Fruit fly (Drosophila melanogaster) whole organism, embryonic: ENCODE results near the gene APC4.

Experiments
- CG10959 ChIP-seq: fragments of 200-800 bp; sonication (Bioruptor generic); IDR thresholded peaks from 2 replicates; pipeline ENCODE4 v1.3.6; 2022; ENCODE audit warnings: missing biosample characterization, missing genetic modification characterization
- CG11504 ChIP-seq: fragments of 200-800 bp; sonication (Bioruptor generic); optimal IDR thresholded peaks from 3 replicates; lab custom pipeline; 2019; ENCODE audit warnings: missing biosample characterization, mild to moderate bottlenecking, missing genetic modification characterization, moderate library complexity
- CG12299 ChIP-seq: fragments of 200-800 bp; sonication (Bioruptor generic); optimal IDR thresholded peaks from 2 replicates; lab custom pipeline; 2018; ENCODE audit warnings: missing biosample characterization, mild to moderate bottlenecking, missing genetic modification characterization
- CG13624 ChIP-seq: fragments of 200-800 bp; sonication (Bioruptor generic); optimal IDR thresholded peaks from 2 replicates; lab custom pipeline; 2016; ENCODE audit warnings: missing biosample characterization, missing genetic modification characterization
- CG13894 ChIP-seq: fragments of 200-800 bp; sonication (Bioruptor generic); optimal IDR thresholded peaks from 3 replicates; lab custom pipeline; 2018; ENCODE audit warnings: missing biosample characterization, mild to moderate bottlenecking, missing genetic modification characterization, moderate library complexity
- CG14014 ChIP-seq: fragments of 200-800 bp; sonication (Bioruptor generic); IDR thresholded peaks from 2 replicates; pipeline ENCODE4 v1.3.6; 2022; ENCODE audit warnings: missing biosample characterization, missing genetic modification characterization
- CG1603 ChIP-seq: fragments of 200-800 bp; sonication (Bioruptor generic); optimal IDR thresholded peaks from 2 replicates; lab custom pipeline; 2019; ENCODE audit warnings: missing biosample characterization, mild to moderate bottlenecking, missing genetic modification characterization, moderate library complexity
- CG1832 ChIP-seq: fragments of 200-800 bp; sonication (Bioruptor generic); optimal IDR thresholded peaks from 2 replicates; lab custom pipeline; 2017; ENCODE audit warnings: missing biosample characterization, mild to moderate bottlenecking, missing genetic modification characterization, inconsistent platforms
- CG18476 ChIP-seq: fragments of 200-800 bp; sonication (Bioruptor generic); optimal IDR thresholded peaks from 2 replicates; lab custom pipeline; 2016; ENCODE audit warnings: missing biosample characterization, mild to moderate bottlenecking, missing genetic modification characterization
- CG34422 ChIP-seq: fragments of 200-800 bp; sonication (Bioruptor generic); IDR thresholded peaks from 3 replicates; pipeline ENCODE4 v1.3.6; 2022; ENCODE audit warnings: missing biosample characterization, missing genetic modification characterization
- CG6254 ChIP-seq: fragments of 200-800 bp; sonication (Bioruptor generic); optimal IDR thresholded peaks from 3 replicates; lab custom pipeline; 2017; ENCODE audit warnings: mild to moderate bottlenecking, missing biosample characterization, missing genetic modification reagents, missing genetic modification characterization
- CG6765 ChIP-seq: fragments of 200-800 bp; sonication (Bioruptor generic); optimal IDR thresholded peaks from 3 replicates; lab custom pipeline; 2017; ENCODE audit warnings: missing biosample characterization, mild to moderate bottlenecking, missing genetic modification characterization
- CG8478 ChIP-seq: fragments of >200 bp; optimal IDR thresholded peaks from 2 replicates; lab custom pipeline; 2018
- Drgx ChIP-seq: fragments of 200-800 bp; sonication (Bioruptor generic); IDR thresholded peaks from 2 replicates; pipeline ENCODE4 v1.3.6; 2022; ENCODE audit warnings: missing biosample characterization, missing genetic modification characterization
- Hmx ChIP-seq: fragments of 200-800 bp; sonication (Bioruptor generic); optimal IDR thresholded peaks from 2 replicates; lab custom pipeline; 2016; ENCODE audit warnings: missing biosample characterization, missing genetic modification characterization
- Hr78 ChIP-seq, 2 experiments: fragments of 200-800 bp in 1 of 2; fragments of >200 bp in 1 of 2; sonication (Bioruptor generic) in 1 of 2; optimal IDR thresholded peaks; 2 replicates each; lab custom pipeline; 2017 to 2019; ENCODE audit warnings: missing biosample characterization in 2 of 2, missing genetic modification characterization in 2 of 2, mild to moderate bottlenecking in 1 of 2, moderate library complexity in 1 of 2
- Hsf ChIP-seq: fragments of 200-800 bp; sonication (Bioruptor generic); optimal IDR thresholded peaks from 3 replicates; lab custom pipeline; 2016; ENCODE audit warnings: missing biosample characterization, missing genetic modification characterization
- NK7.1 ChIP-seq: fragments of 200-800 bp; sonication (Bioruptor generic); optimal IDR thresholded peaks from 3 replicates; lab custom pipeline; 2016; ENCODE audit warnings: missing biosample characterization, missing genetic modification characterization
- Poxn ChIP-seq: fragments of 200-800 bp; sonication (Bioruptor generic); IDR thresholded peaks from 2 replicates; pipeline ENCODE4 v1.3.6; 2022; ENCODE audit warnings: missing biosample characterization, missing genetic modification characterization
- Scr ChIP-seq: fragments of 200-800 bp; sonication (Bioruptor generic); IDR thresholded peaks from 2 replicates; pipeline ENCODE4 v1.3.6; 2022; ENCODE audit warnings: missing biosample characterization, missing genetic modification characterization; ENCODE audit not compliant: partially characterized antibody
- ap ChIP-seq: fragments of 200-800 bp; sonication (Bioruptor generic); IDR thresholded peaks from 2 replicates; pipeline ENCODE4 v1.3.6; 2022; ENCODE audit warnings: missing biosample characterization, missing genetic modification characterization
- bab2 ChIP-seq: fragments of 200-800 bp; sonication (Bioruptor generic); optimal IDR thresholded peaks from 2 replicates; lab custom pipeline; 2016; ENCODE audit warnings: missing biosample characterization, missing genetic modification characterization
- bcd ChIP-seq: fragments of 200-800 bp; sonication (Bioruptor generic); optimal IDR thresholded peaks from 2 replicates; lab custom pipeline; 2017; ENCODE audit warnings: missing biosample characterization, mild to moderate bottlenecking, missing genetic modification characterization
- bigmax ChIP-seq: fragments of 200-800 bp; sonication (Bioruptor generic); optimal IDR thresholded peaks from 2 replicates; lab custom pipeline; 2018; ENCODE audit warnings: missing biosample characterization, mild to moderate bottlenecking, missing genetic modification characterization
- caup ChIP-seq: fragments of 200-800 bp; sonication (Bioruptor generic); optimal IDR thresholded peaks from 3 replicates; lab custom pipeline; 2017; ENCODE audit warnings: missing biosample characterization, mild to moderate bottlenecking, missing genetic modification characterization, moderate library complexity; ENCODE audit not compliant: severe bottlenecking
- chm ChIP-seq: fragments of 200-800 bp; sonication (Bioruptor generic); IDR thresholded peaks from 2 replicates; pipeline ENCODE4 v1.3.6; 2022; ENCODE audit warnings: missing biosample characterization, missing genetic modification characterization
- croc ChIP-seq: fragments of 200-800 bp; sonication (Bioruptor generic); conservative IDR thresholded peaks from 3 replicates; pipeline ENCODE4 v1.3.6; 2022; ENCODE audit warnings: missing biosample characterization, missing genetic modification characterization
- dpn ChIP-seq, 2 experiments: fragments of 200-800 bp; sonication (Bioruptor generic); optimal IDR thresholded peaks; 3 replicates each; lab custom pipeline; 2016; ENCODE audit warnings: missing biosample characterization in 2 of 2, missing genetic modification characterization in 2 of 2
- exex ChIP-seq: fragments of 200-800 bp; sonication (Bioruptor generic); optimal IDR thresholded peaks from 4 replicates; lab custom pipeline; 2018; ENCODE audit warnings: missing biosample characterization, mild to moderate bottlenecking, missing genetic modification characterization, moderate library complexity
- lilli ChIP-seq: fragments of 200-800 bp; sonication (Bioruptor generic); optimal IDR thresholded peaks from 3 replicates; lab custom pipeline; 2016; ENCODE audit warnings: missing biosample characterization, missing genetic modification characterization
- mld ChIP-seq: fragments of 200-800 bp; sonication (Bioruptor generic); IDR thresholded peaks from 3 replicates; pipeline ENCODE4 v1.3.6; 2022; ENCODE audit warnings: missing biosample characterization, missing genetic modification characterization; ENCODE audit not compliant: partially characterized antibody
- sens ChIP-seq: fragments of 200-800 bp; sonication (Bioruptor generic); peaks from one replicate; lab custom pipeline; 2016; ENCODE audit warnings: missing biosample characterization, missing genetic modification characterization
- ttk ChIP-seq: fragments of 200-800 bp; sonication (Bioruptor generic); IDR thresholded peaks from 2 replicates; pipeline ENCODE4 v2.1.2; 2022; ENCODE audit warnings: missing biosample characterization, missing genetic modification characterization

Gene APC4

dm6 chrX:9089254-9090056 lies 6.7 kb downstream of the APC4 start, which contains the start of gene CCT2 (continued):
- no peak for TF ChIP-seq CG13894 (tag; lab: Kevin White, UChicago)

dm6 chrX:9090057-9090358 lies 7.3 kb downstream of the APC4 start:
- TF ChIP-seq CG6765 (GFP tag; lab: Kevin White, UChicago) (no peak), bigmax (GFP tag; lab: Kevin White, UChicago) (peak; percentile 62), Hmx (GFP tag; lab: Kevin White, UChicago) (no peak), CG1603 (tag; lab: Kevin White, UChicago) (peak; percentile 95), CG13624 (GFP tag; lab: Kevin White, UChicago) (no peak), mld (GFP tag; lab: Robert Waterston, UW) (no peak), bcd (no peak), CG11504 (tag; lab: Kevin White, UChicago) (no peak), ap (GFP tag; lab: Robert Waterston, UW) (no peak), CG14014 (GFP tag; lab: Robert Waterston, UW) (no peak), lilli (GFP tag; lab: Kevin White, UChicago) (peak; percentile 6), sens (peak; percentile 68), Drgx (GFP tag; lab: Robert Waterston, UW) (peak; percentile 38; the same call in 1 of the 2 replicates)
- TF ChIP-seq, all 482 proteins: peak for 5

- TF ChIP-seq Scr (no peak), CG12299 (tag; lab: Kevin White, UChicago) (no peak), CG6254 (no peak), bab2 (GFP tag; lab: Kevin White, UChicago) (no peak), caup (GFP tag; lab: Kevin White, UChicago) (no peak), chm (no peak), CG18476 (no peak), Poxn (GFP tag; lab: Robert Waterston, UW) (no peak), NK7.1 (no peak), ttk (GFP tag; lab: Robert Waterston, UW) (no peak), croc (GFP tag; lab: Robert Waterston, UW) (no peak), dpn (GFP tag; optimal IDR thresholded peaks at IDR 0.05; lab: Kevin White, UChicago) (no peak)
- TF ChIP-seq, all 482 proteins: peak for 0
Observed at dm6 chrX:9093062-9093461, 10.3 kb downstream of the APC4 start.

- TF ChIP-seq CG8478 (lab: Kevin White, UChicago) (no peak), CG34422 (GFP tag; lab: Robert Waterston, UW) (no peak), CG10959 (GFP tag; lab: Robert Waterston, UW) (no peak), Hr78 (GFP tag; optimal IDR thresholded peaks at IDR 0.05; lab: Kevin White, UChicago) (peak in 1 of 2 experiments; percentile 98), CG1832 (peak; percentile 65)
Observed at dm6 chrX:9093912-9094311, 11.2 kb downstream of the APC4 start.

- TF ChIP-seq Hsf (GFP tag; lab: Kevin White, UChicago) (no peak), exex (peak; percentile 93)
Observed at dm6 chrX:9102125-9102524, 19.4 kb downstream of the APC4 start.
